Fruit fly (Drosophila melanogaster) whole organism, embryonic: ENCODE measurements around the gene bsh.

ENCODE experiments used
- Aef1 ChIP-seq: fragments of 200-800 bp; sonication (Bioruptor generic); IDR thresholded peaks from 3 replicates; pipeline ENCODE4 v1.3.6; 2022; ENCODE audit warnings: missing biosample characterization, missing genetic modification characterization
- BtbVII ChIP-seq: fragments of 200-800 bp; sonication (Bioruptor generic); optimal IDR thresholded peaks from 3 replicates; lab custom pipeline; 2017; ENCODE audit warnings: missing biosample characterization, mild to moderate bottlenecking, missing genetic modification characterization
- CG12219 ChIP-seq: fragments of 200-800 bp; sonication (Bioruptor generic); optimal IDR thresholded peaks from 3 replicates; lab custom pipeline; 2018; ENCODE audit warnings: missing biosample characterization, mild to moderate bottlenecking, missing genetic modification characterization
- CG12659 ChIP-seq: fragments of 200-800 bp; sonication (Bioruptor generic); optimal IDR thresholded peaks from 3 replicates; lab custom pipeline; 2017; ENCODE audit warnings: mild to moderate bottlenecking, missing biosample characterization, missing genetic modification reagents, missing genetic modification characterization
- CG13894 ChIP-seq: fragments of 200-800 bp; sonication (Bioruptor generic); optimal IDR thresholded peaks from 3 replicates; lab custom pipeline; 2018; ENCODE audit warnings: missing biosample characterization, mild to moderate bottlenecking, missing genetic modification characterization, moderate library complexity
- CG15514 ChIP-seq: fragments of 200-800 bp; sonication (Bioruptor generic); optimal IDR thresholded peaks from 3 replicates; lab custom pipeline; 2017; ENCODE audit warnings: missing biosample characterization, missing genetic modification characterization, mild to moderate bottlenecking, moderate library complexity, missing genetic modification reagents
- CG17612 ChIP-seq: fragments of 200-800 bp; sonication (Bioruptor generic); IDR thresholded peaks from 2 replicates; pipeline ENCODE4 v1.3.6; 2022; ENCODE audit warnings: missing biosample characterization, missing genetic modification characterization
- CG1832 ChIP-seq: fragments of 200-800 bp; sonication (Bioruptor generic); optimal IDR thresholded peaks from 2 replicates; lab custom pipeline; 2017; ENCODE audit warnings: missing biosample characterization, mild to moderate bottlenecking, missing genetic modification characterization, inconsistent platforms
- CG2120 ChIP-seq: fragments of 200-800 bp; sonication (Bioruptor generic); optimal IDR thresholded peaks from 3 replicates; lab custom pipeline; 2016; ENCODE audit warnings: missing biosample characterization, missing genetic modification characterization
- CG31388 ChIP-seq: fragments of 200-800 bp; sonication (Bioruptor generic); optimal IDR thresholded peaks from 2 replicates; lab custom pipeline; 2016; ENCODE audit warnings: missing biosample characterization, missing genetic modification characterization
- CG4404 ChIP-seq: fragments of 200-800 bp; sonication (Bioruptor generic); IDR thresholded peaks from 2 replicates; pipeline ENCODE4 v1.3.6; 2022; ENCODE audit warnings: missing biosample characterization, missing genetic modification characterization
- CG5953 ChIP-seq: fragments of 200-800 bp; sonication (Bioruptor generic); IDR thresholded peaks from 2 replicates; pipeline ENCODE4 v1.3.6; 2022; ENCODE audit warnings: missing biosample characterization, missing genetic modification characterization
- CG6254 ChIP-seq: fragments of 200-800 bp; sonication (Bioruptor generic); optimal IDR thresholded peaks from 3 replicates; lab custom pipeline; 2017; ENCODE audit warnings: mild to moderate bottlenecking, missing biosample characterization, missing genetic modification reagents, missing genetic modification characterization
- CG6791 ChIP-seq: fragments of 200-800 bp; sonication (Bioruptor generic); IDR thresholded peaks from 3 replicates; pipeline ENCODE4 v1.3.6; 2022; ENCODE audit warnings: missing biosample characterization, missing genetic modification characterization; ENCODE audit not compliant: partially characterized antibody
- CG8089 ChIP-seq: fragments of 200-800 bp; sonication (Bioruptor generic); optimal IDR thresholded peaks from 3 replicates; lab custom pipeline; 2016; ENCODE audit warnings: missing biosample characterization, missing genetic modification characterization
- CG8478 ChIP-seq: fragments of >200 bp; optimal IDR thresholded peaks from 2 replicates; lab custom pipeline; 2018
- CG9215 ChIP-seq: fragments of 200-800 bp; sonication (Bioruptor generic); IDR thresholded peaks from 2 replicates; pipeline ENCODE4 v1.3.6; 2022; ENCODE audit warnings: missing biosample characterization, missing genetic modification characterization
- CG9727 ChIP-seq: fragments of 200-800 bp; sonication (Bioruptor generic); optimal IDR thresholded peaks from 3 replicates; lab custom pipeline; 2017; ENCODE audit warnings: missing biosample characterization, mild to moderate bottlenecking, missing genetic modification characterization
- CG9876 ChIP-seq: fragments of 200-800 bp; sonication (Bioruptor generic); optimal IDR thresholded peaks from 2 replicates; lab custom pipeline; 2016; ENCODE audit warnings: missing biosample characterization, missing genetic modification characterization
- CG9932 ChIP-seq: fragments of 200-800 bp; sonication (Bioruptor generic); IDR thresholded peaks from 2 replicates; pipeline ENCODE4 v1.3.6; 2022; ENCODE audit warnings: missing biosample characterization, missing genetic modification characterization
- Chrac-16 ChIP-seq: fragments of 200-800 bp; sonication (Bioruptor generic); optimal IDR thresholded peaks from 3 replicates; lab custom pipeline; 2016; ENCODE audit warnings: missing biosample characterization, missing genetic modification characterization
- Dfd ChIP-seq, 2 experiments: fragments of >200 bp; optimal IDR thresholded peaks; 2 replicates each; lab custom pipeline; 2017; ENCODE audit warnings: missing biosample characterization in 2 of 2, missing genetic modification characterization in 2 of 2
- Dll ChIP-seq: fragments of 200-800 bp; sonication (Bioruptor generic); IDR thresholded peaks from 4 replicates; pipeline ENCODE4 v1.3.6; 2022; ENCODE audit warnings: missing biosample characterization, missing genetic modification characterization; ENCODE audit not compliant: partially characterized antibody
- Hey ChIP-seq: fragments of 200-800 bp; sonication (Bioruptor generic); optimal IDR thresholded peaks from 3 replicates; lab custom pipeline; 2018; ENCODE audit warnings: missing biosample characterization, mild to moderate bottlenecking, missing genetic modification characterization
- HmgZ ChIP-seq: fragments of 200-800 bp; sonication (Bioruptor generic); optimal IDR thresholded peaks from 2 replicates; lab custom pipeline; 2018; ENCODE audit warnings: missing biosample characterization, mild to moderate bottlenecking, missing genetic modification characterization
- Hsf ChIP-seq: fragments of 200-800 bp; sonication (Bioruptor generic); optimal IDR thresholded peaks from 3 replicates; lab custom pipeline; 2016; ENCODE audit warnings: missing biosample characterization, missing genetic modification characterization
- MBD-R2 ChIP-seq: fragments of 200-800 bp; sonication (Bioruptor generic); IDR thresholded peaks from 2 replicates; pipeline ENCODE4 v1.3.6; 2022; ENCODE audit warnings: missing biosample characterization, missing genetic modification characterization
- Med ChIP-seq: fragments of 200-800 bp; sonication (Bioruptor generic); peaks from one replicate; lab custom pipeline; 2016; ENCODE audit warnings: missing biosample characterization, missing genetic modification characterization, mild to moderate bottlenecking, inconsistent platforms, moderate library complexity
- Poxn ChIP-seq: fragments of 200-800 bp; sonication (Bioruptor generic); IDR thresholded peaks from 2 replicates; pipeline ENCODE4 v1.3.6; 2022; ENCODE audit warnings: missing biosample characterization, missing genetic modification characterization
- Scr ChIP-seq: fragments of 200-800 bp; sonication (Bioruptor generic); IDR thresholded peaks from 2 replicates; pipeline ENCODE4 v1.3.6; 2022; ENCODE audit warnings: missing biosample characterization, missing genetic modification characterization; ENCODE audit not compliant: partially characterized antibody
- ac ChIP-seq: fragments of 200-800 bp; sonication (Bioruptor generic); optimal IDR thresholded peaks from 3 replicates; lab custom pipeline; 2017; ENCODE audit warnings: missing biosample characterization, mild to moderate bottlenecking, missing genetic modification characterization
- bbx ChIP-seq: fragments of 200-800 bp; sonication (Bioruptor generic); IDR thresholded peaks from 2 replicates; pipeline ENCODE4 v1.3.6; 2022; ENCODE audit warnings: missing biosample characterization, missing genetic modification characterization; ENCODE audit not compliant: partially characterized antibody
- cg ChIP-seq: fragments of 200-800 bp; sonication (Bioruptor generic); optimal IDR thresholded peaks from 3 replicates; lab custom pipeline; 2019; ENCODE audit warnings: missing biosample characterization, mild to moderate bottlenecking, missing genetic modification characterization, moderate library complexity
- disco-r ChIP-seq: fragments of 200-800 bp; sonication (Bioruptor generic); optimal IDR thresholded peaks from 2 replicates; lab custom pipeline; 2016; ENCODE audit warnings: missing biosample characterization, missing genetic modification characterization
- eve ChIP-seq, 2 experiments: fragments of >200 bp; optimal IDR thresholded peaks; 2 replicates each; lab custom pipeline; 2017; ENCODE audit warnings: missing biosample characterization in 2 of 2, missing genetic modification characterization in 2 of 2
- ewg ChIP-seq: fragments of 200-800 bp; sonication (Bioruptor generic); optimal IDR thresholded peaks from 3 replicates; lab custom pipeline; 2017; ENCODE audit warnings: mild to moderate bottlenecking, missing biosample characterization, missing genetic modification reagents, missing genetic modification characterization
- fru ChIP-seq: fragments of >200 bp; optimal IDR thresholded peaks from 2 replicates; lab custom pipeline; 2017
- gfzf ChIP-seq: fragments of 200-800 bp; sonication (Bioruptor generic); optimal IDR thresholded peaks from 2 replicates; lab custom pipeline; 2016; ENCODE audit warnings: missing biosample characterization, mild to moderate bottlenecking, missing genetic modification characterization, moderate library complexity
- gro ChIP-seq: fragments of 200-800 bp; sonication (Bioruptor generic); optimal IDR thresholded peaks from 2 replicates; lab custom pipeline; 2016; ENCODE audit warnings: missing biosample characterization, missing genetic modification characterization
- her ChIP-seq: fragments of 200-800 bp; sonication (Bioruptor generic); optimal IDR thresholded peaks from 2 replicates; lab custom pipeline; 2016; ENCODE audit warnings: missing biosample characterization, missing genetic modification characterization
- hkb ChIP-seq, 2 experiments: fragments of 200-800 bp in 1 of 2; fragments of >200 bp in 1 of 2; sonication (Bioruptor generic) in 1 of 2; IDR thresholded peaks in 1 of 2; optimal IDR thresholded peaks in 1 of 2; 2 replicates each; pipeline versions ENCODE4 v1.3.6 to Lab custom; 2017 to 2022; ENCODE audit warnings: missing biosample characterization in 1 of 2, missing genetic modification characterization in 1 of 2
- hth ChIP-seq: fragments of >200 bp; optimal IDR thresholded peaks from 2 replicates; lab custom pipeline; 2017; ENCODE audit warnings: inconsistent platforms
- lov ChIP-seq, 2 experiments: fragments of 200-800 bp in 1 of 2; fragments of >200 bp in 1 of 2; sonication (Bioruptor generic) in 1 of 2; IDR thresholded peaks in 1 of 2; optimal IDR thresholded peaks in 1 of 2; 2 replicates in 1 of 2; 3 replicates in 1 of 2; pipeline versions ENCODE4 v1.3.6 to Lab custom; 2017 to 2022; ENCODE audit warnings: missing biosample characterization in 1 of 2, missing genetic modification characterization in 1 of 2
- nerfin-1 ChIP-seq: fragments of 200-800 bp; sonication (Bioruptor generic); optimal IDR thresholded peaks from 3 replicates; lab custom pipeline; 2019; ENCODE audit warnings: missing biosample characterization, mild to moderate bottlenecking, missing genetic modification characterization, moderate library complexity
- rib ChIP-seq: fragments of 200-800 bp; sonication (Bioruptor generic); IDR thresholded peaks from 2 replicates; pipeline ENCODE4 v1.3.6; 2022; ENCODE audit warnings: missing biosample characterization, missing genetic modification characterization
- row ChIP-seq: fragments of 200-800 bp; sonication (Bioruptor generic); IDR thresholded peaks from 3 replicates; pipeline ENCODE4 v1.3.6; 2022; ENCODE audit warnings: missing biosample characterization, missing genetic modification characterization
- sug ChIP-seq: fragments of 200-800 bp; optimal IDR thresholded peaks from 2 replicates; lab custom pipeline; 2019; ENCODE audit warnings: missing biosample characterization, mild to moderate bottlenecking, missing genetic modification characterization, moderate library complexity
- tgo ChIP-seq: fragments of 200-800 bp; sonication (Bioruptor generic); IDR thresholded peaks from 3 replicates; pipeline ENCODE4 v1.3.6; 2022; ENCODE audit warnings: missing biosample characterization, missing genetic modification characterization
- zf30C ChIP-seq: fragments of 200-800 bp; sonication (Bioruptor generic); optimal IDR thresholded peaks from 3 replicates; lab custom pipeline; 2018; ENCODE audit warnings: missing biosample characterization, mild to moderate bottlenecking, missing genetic modification characterization

The bsh gene

DNA sequence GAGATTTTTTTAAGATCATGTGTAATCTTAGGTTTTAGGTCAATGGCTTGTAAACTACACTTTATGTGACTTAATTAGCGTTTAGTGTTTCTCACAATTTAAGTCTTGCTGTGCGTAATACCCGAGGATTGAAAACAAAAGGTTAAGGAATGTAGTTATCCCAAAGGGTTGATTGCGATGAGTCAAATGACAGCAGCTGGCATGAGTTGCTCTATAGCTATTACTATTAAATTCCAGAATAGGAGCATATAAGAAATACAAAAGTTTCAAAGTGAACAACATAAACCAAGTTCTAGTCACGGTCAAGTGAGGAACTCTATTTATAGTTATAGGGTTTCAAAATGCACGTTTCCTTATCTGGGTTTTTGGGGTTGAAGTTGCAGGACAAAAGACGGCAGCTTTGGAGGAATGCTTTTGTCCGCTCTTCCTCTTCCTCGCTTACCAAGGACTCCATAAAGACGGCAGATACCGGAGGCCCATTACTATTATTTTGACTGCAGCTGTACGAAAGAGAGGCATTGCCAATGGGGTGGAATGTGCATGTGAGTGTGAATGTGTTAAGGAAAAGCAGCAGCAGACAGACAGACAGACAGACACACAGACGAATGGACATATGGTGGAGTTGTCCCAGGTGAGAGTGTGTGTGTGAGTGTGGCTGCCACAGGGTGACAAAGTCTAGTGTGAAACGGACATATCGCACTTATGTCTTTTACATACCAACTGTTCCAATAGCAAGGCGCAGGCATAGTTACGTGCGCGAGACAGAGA, 21.9 kb upstream of the bsh start (continued):
- no peak for TF ChIP-seq hkb (optimal IDR thresholded peaks at IDR 0.05; lab: Kevin White, UChicago)
- TF ChIP-seq hkb (GFP tag; IDR thresholded peaks at IDR 0.05; lab: Robert Waterston, UW), result no peak
- TF ChIP-seq Scr (GFP tag; lab: Robert Waterston, UW), result no peak
- no peak for TF ChIP-seq hth (lab: Kevin White, UChicago)
- TF ChIP-seq CG15514 (GFP tag; lab: Kevin White, UChicago), result no peak
- TF ChIP-seq ewg (GFP tag; lab: Kevin White, UChicago), result no peak
- no peak for TF ChIP-seq lov (optimal IDR thresholded peaks at IDR 0.05; lab: Kevin White, UChicago)
- peak; percentile 71; the same call in 1 of the 3 replicates for TF ChIP-seq lov (GFP tag; IDR thresholded peaks at IDR 0.05; lab: Robert Waterston, UW)
- no peak for TF ChIP-seq gro (GFP tag; lab: Kevin White, UChicago)
- TF ChIP-seq CG9932, result no peak
- no peak for TF ChIP-seq her (GFP tag; lab: Kevin White, UChicago)
- peak; percentile 83 for TF ChIP-seq Med (GFP tag; lab: Kevin White, UChicago)
- TF ChIP-seq ac (GFP tag; lab: Kevin White, UChicago), result no peak
- TF ChIP-seq CG12219 (GFP tag; lab: Kevin White, UChicago), result no peak
- TF ChIP-seq CG17612, result no peak
- TF ChIP-seq CG5953 (GFP tag; lab: Robert Waterston, UW), result no peak
- TF ChIP-seq CG12659 (GFP tag; lab: Kevin White, UChicago), result no peak
- TF ChIP-seq CG9876 (GFP tag; lab: Kevin White, UChicago), result no peak
- TF ChIP-seq CG6791, result peak; percentile 44; the same call in 1 of the 3 replicates
- no peak for TF ChIP-seq Aef1 (GFP tag; lab: Robert Waterston, UW)
- no peak for TF ChIP-seq disco-r (GFP tag; lab: Kevin White, UChicago)
- no peak for TF ChIP-seq CG9215 (GFP tag; lab: Robert Waterston, UW)
- TF ChIP-seq tgo (GFP tag; lab: Robert Waterston, UW), result no peak
- peak; percentile 76 for TF ChIP-seq cg
- no peak for TF ChIP-seq CG8089
- no peak for TF ChIP-seq Dll
- peak; percentile 99 for TF ChIP-seq nerfin-1 (tag; lab: Kevin White, UChicago)
- TF ChIP-seq BtbVII, result no peak
- TF ChIP-seq Chrac-16 (GFP tag; lab: Kevin White, UChicago), result no peak
- TF ChIP-seq zf30C (GFP tag; lab: Kevin White, UChicago), result no peak
- no peak for TF ChIP-seq HmgZ (tag; lab: Kevin White, UChicago)
- no peak for TF ChIP-seq sug
- TF ChIP-seq gfzf (GFP tag; lab: Kevin White, UChicago), result no peak
- TF ChIP-seq CG6254, result peak; percentile 92
- no peak for TF ChIP-seq CG31388
- no peak for TF ChIP-seq CG2120 (GFP tag; lab: Kevin White, UChicago)
- no peak for TF ChIP-seq Hsf (GFP tag; lab: Kevin White, UChicago)
- peak; percentile 18; the same call in 1 of the 3 replicates for TF ChIP-seq row (GFP tag; lab: Robert Waterston, UW)
- TF ChIP-seq bbx (GFP tag; lab: Robert Waterston, UW), result peak; percentile 61; the same call in 1 of the 2 replicates
- TF ChIP-seq rib (GFP tag; lab: Robert Waterston, UW), result 0 out of 2 replicates have a peak, but pooled peaks have one; percentile 21
- TF ChIP-seq Poxn, result no peak
- TF ChIP-seq CG4404 (GFP tag; lab: Robert Waterston, UW), result no peak
- TF ChIP-seq CG8478 (lab: Kevin White, UChicago), result peak; percentile 15
- peak; percentile 1 for TF ChIP-seq CG9727 (GFP tag; lab: Kevin White, UChicago)
- no peak for TF ChIP-seq fru (lab: Kevin White, UChicago)
- TF ChIP-seq CG1832 (GFP tag; lab: Kevin White, UChicago), result peak; percentile 31
- no peak for TF ChIP-seq MBD-R2 (GFP tag; lab: Robert Waterston, UW)
- peak in 1 of 2 experiments; percentile 95 for TF ChIP-seq Dfd (GFP tag; optimal IDR thresholded peaks at IDR 0.05; lab: Kevin White, UChicago)
- TF ChIP-seq Hey (tag; lab: Kevin White, UChicago), result no peak
- peak in 1 of 2 experiments; percentile 83 for TF ChIP-seq eve (GFP tag; optimal IDR thresholded peaks at IDR 0.05; lab: Kevin White, UChicago)
- peak; percentile 12 for TF ChIP-seq CG13894
